Worm (Caenorhabditis elegans) whole organism, midembryonic: ENCODE measurements around the gene ugt-57.

ENCODE experiments used
- T22C8.4 ChIP-seq: fragments of 200-800 bp; sonication (Bioruptor generic); IDR thresholded peaks from 2 replicates; pipeline ENCODE4 v1.3.6; 2022; ENCODE audit warnings: missing genetic modification characterization, missing compliant biosample characterization
- flt-1 ChIP-seq: fragments of 200-800 bp; sonication (Bioruptor generic); IDR thresholded peaks from 2 replicates; pipeline ENCODE4 v1.3.6; 2022; ENCODE audit warnings: missing genetic modification characterization, missing compliant biosample characterization
- tab-1 ChIP-seq: fragments of 200-800 bp; sonication (Bioruptor generic); IDR thresholded peaks from 2 replicates; pipeline ENCODE4 v1.3.6; 2022; ENCODE audit warnings: missing genetic modification characterization, missing compliant biosample characterization
- ztf-29 ChIP-seq: fragments of 200-800 bp; sonication (Bioruptor generic); IDR thresholded peaks from 2 replicates; pipeline ENCODE4 v1.3.6; 2022; ENCODE audit warnings: missing genetic modification reagents, missing genetic modification characterization, missing compliant biosample characterization

DNA sequence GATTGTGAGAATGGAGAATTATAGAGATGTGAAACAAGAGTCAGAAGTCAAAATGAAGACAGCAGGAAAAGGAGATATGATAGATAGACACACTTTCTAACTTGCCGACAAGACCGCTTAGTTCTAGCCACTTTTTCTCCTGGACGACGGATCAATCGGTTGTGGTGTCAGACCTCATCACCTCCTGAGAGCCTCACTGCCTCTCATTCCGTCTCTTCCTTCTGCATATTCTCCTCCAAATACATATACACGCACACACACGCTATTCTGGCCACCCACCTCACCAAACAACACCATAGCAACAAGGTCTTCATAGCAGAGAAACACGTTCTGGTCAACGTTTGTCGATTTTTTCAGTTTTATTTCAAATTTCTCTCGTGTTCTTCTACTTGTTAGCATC is 24.5 kb upstream of the ugt-57 start, which contains the start of gene F01E11.3:
- TF ChIP-seq flt-1 (GFP tag; lab: Robert Waterston, UW) (no peak), tab-1 (no peak), ztf-29 (GFP tag; lab: Robert Waterston, UW) (no peak), T22C8.4 (GFP tag; lab: Robert Waterston, UW) (no peak)
